Worm (Caenorhabditis elegans): ENCODE measurements around the gene max-1.

Gene max-1

DNA sequence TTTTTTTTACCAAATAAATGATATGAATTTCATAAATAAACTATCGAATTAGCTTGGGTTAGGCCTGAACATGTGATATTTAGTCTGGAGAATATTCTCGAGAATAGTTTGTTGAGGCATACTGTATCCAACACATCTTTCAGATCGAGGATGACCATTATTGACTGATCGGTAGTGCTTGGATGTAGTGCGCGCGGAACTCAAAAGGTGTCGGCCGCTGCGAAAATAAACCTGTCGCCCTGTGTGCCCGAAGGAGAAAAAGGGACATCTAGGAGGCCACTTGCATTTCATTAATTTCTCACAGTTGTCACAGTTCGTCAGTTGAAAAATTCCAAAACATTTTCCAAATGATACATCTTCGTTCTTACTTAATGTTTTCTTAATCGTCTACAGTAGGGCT lies 55.9 kb downstream of the max-1 start:
- TF ChIP-seq sea-1 (GFP tag; conservative IDR thresholded peaks at IDR 0.05) (no peak), aly-1 (tag; optimal IDR thresholded peaks at IDR 0.05) (no peak), tbx-11 (GFP tag; IDR thresholded peaks at IDR 0.05) (no peak), scrt-1 (GFP tag; IDR thresholded peaks at IDR 0.05) (no peak), hmbx-1 (tag; optimal IDR thresholded peaks at IDR 0.05) (no peak), ets-7 (tag; optimal IDR thresholded peaks at IDR 0.05) (no peak), pes-1 (GFP tag; IDR thresholded peaks at IDR 0.05) (no peak), hnd-1 (tag; optimal IDR thresholded peaks at IDR 0.05) (no peak), hmg-4 (GFP tag; optimal IDR thresholded peaks at IDR 0.05) (no peak), tbx-37 (GFP tag; conservative IDR thresholded peaks at IDR 0.05) (no peak), ceh-36 (tag; optimal IDR thresholded peaks at IDR 0.05) (no peak), ceh-13 (GFP tag; optimal IDR thresholded peaks at IDR 0.05) (no peak), F13C5.2 (tag; optimal IDR thresholded peaks at IDR 0.05) (no peak), flt-1 (GFP tag; IDR thresholded peaks at IDR 0.05) (no peak), B0310.2 (tag; optimal IDR thresholded peaks at IDR 0.05) (no peak), ama-1 (optimal IDR thresholded peaks at IDR 0.05) (no peak), tra-4 (tag; optimal IDR thresholded peaks at IDR 0.05) (no peak)

DNA sequence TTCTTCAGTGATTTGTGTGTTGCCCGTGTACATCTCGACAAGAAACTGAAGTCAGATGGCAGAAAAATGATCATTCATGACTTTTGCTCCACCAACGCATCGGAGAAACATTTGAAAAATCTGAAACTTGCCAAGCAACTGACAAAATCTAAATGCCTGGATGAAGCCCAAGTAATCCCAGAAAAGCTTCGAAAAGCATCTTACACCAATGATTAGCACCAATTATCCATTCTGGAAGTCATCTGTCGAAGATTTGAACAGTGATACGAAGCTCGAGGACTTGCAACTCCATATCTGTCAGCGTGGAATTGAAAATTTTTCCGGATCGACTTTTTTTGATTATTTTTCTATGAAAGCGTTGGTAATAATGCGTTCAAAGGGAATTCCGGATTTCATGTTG lies 56.6 kb downstream of the max-1 start:
- TF ChIP-seq hnd-1 (tag; optimal IDR thresholded peaks at IDR 0.05), result no peak
- TF ChIP-seq ama-1 (optimal IDR thresholded peaks at IDR 0.05), result no peak
- no peak for TF ChIP-seq pes-1 (GFP tag; IDR thresholded peaks at IDR 0.05)
- no peak for TF ChIP-seq ets-7 (tag; optimal IDR thresholded peaks at IDR 0.05)
- TF ChIP-seq flt-1 (GFP tag; IDR thresholded peaks at IDR 0.05), result no peak
- no peak for TF ChIP-seq ceh-13 (GFP tag; optimal IDR thresholded peaks at IDR 0.05)
- TF ChIP-seq hmbx-1 (tag; optimal IDR thresholded peaks at IDR 0.05), result no peak
- no peak for TF ChIP-seq ceh-36 (tag; optimal IDR thresholded peaks at IDR 0.05)
- TF ChIP-seq scrt-1 (GFP tag; IDR thresholded peaks at IDR 0.05), result no peak
- TF ChIP-seq hmg-4 (GFP tag; optimal IDR thresholded peaks at IDR 0.05), result no peak
- TF ChIP-seq tra-4 (tag; optimal IDR thresholded peaks at IDR 0.05), result no peak
- TF ChIP-seq tbx-37 (GFP tag; conservative IDR thresholded peaks at IDR 0.05), result no peak
- TF ChIP-seq tbx-11 (GFP tag; IDR thresholded peaks at IDR 0.05), result no peak
- TF ChIP-seq sea-1 (GFP tag; conservative IDR thresholded peaks at IDR 0.05), result no peak
- TF ChIP-seq aly-1 (tag; optimal IDR thresholded peaks at IDR 0.05), result no peak

DNA sequence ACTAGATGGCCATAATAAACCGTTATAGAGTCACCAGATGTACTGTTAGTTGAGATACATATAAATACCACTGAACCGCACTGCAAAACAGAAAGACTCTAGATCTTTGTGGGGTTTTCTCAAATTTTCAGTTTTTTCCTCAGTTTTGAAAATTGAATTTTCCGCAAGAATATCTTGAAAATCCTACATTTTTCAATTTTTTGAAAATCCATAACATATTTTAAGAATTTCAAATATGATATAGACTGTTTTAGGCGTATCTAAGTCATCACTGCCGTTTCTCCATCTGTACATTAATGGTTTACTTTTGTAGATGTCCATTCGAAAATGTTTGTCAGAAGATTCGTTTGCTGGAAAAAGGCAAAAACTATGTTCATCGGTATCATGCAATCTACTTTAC lies 58.2 kb downstream of the max-1 start, which contains the start of gene F42E8.1:
TSS of gene F42E8.1 (plus strand) at position 301 of the 400 bp plus-strand sequence.
- TF ChIP-seq ceh-13 (GFP tag; optimal IDR thresholded peaks at IDR 0.05) (no peak), ets-7 (tag; optimal IDR thresholded peaks at IDR 0.05) (no peak), F13C5.2 (tag; optimal IDR thresholded peaks at IDR 0.05) (no peak), ceh-36 (tag; optimal IDR thresholded peaks at IDR 0.05) (no peak), aly-1 (tag; optimal IDR thresholded peaks at IDR 0.05) (no peak), pes-1 (GFP tag; IDR thresholded peaks at IDR 0.05) (no peak), tbx-11 (GFP tag; IDR thresholded peaks at IDR 0.05) (no peak), hnd-1 (tag; optimal IDR thresholded peaks at IDR 0.05) (no peak), ama-1 (optimal IDR thresholded peaks at IDR 0.05) (no peak), tbx-37 (GFP tag; conservative IDR thresholded peaks at IDR 0.05) (no peak), sea-1 (GFP tag; conservative IDR thresholded peaks at IDR 0.05) (no peak), scrt-1 (GFP tag; IDR thresholded peaks at IDR 0.05) (no peak), flt-1 (GFP tag; IDR thresholded peaks at IDR 0.05) (no peak), hmbx-1 (tag; optimal IDR thresholded peaks at IDR 0.05) (no peak), B0310.2 (tag; optimal IDR thresholded peaks at IDR 0.05) (no peak), tra-4 (tag; optimal IDR thresholded peaks at IDR 0.05) (no peak)

DNA sequence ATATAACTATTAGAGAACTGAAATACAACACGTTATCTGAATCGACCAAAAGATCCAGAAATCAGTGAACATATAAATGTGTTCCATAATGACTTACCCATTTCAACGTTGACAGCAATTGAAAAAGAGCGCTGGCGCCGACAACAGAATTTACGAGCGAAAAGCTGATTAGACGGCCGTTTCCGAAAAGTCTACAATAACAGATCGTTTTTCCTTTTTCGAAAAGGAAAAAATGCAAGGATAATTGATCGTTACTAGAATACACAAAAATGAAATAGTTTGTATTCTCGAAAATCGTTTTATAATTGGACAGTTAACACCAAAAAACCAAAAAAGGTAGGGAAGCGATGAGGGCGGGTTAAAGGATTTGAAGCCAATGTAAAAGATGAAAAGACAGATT lies 66.4 kb downstream of the max-1 start, which contains the start of gene srr-1:
TSS of gene srr-1 (minus strand) at position 101 of the 400 bp plus-strand sequence.
- TF ChIP-seq ceh-36 (tag; optimal IDR thresholded peaks at IDR 0.05) (no peak), tra-4 (tag; optimal IDR thresholded peaks at IDR 0.05) (no peak), hnd-1 (tag; optimal IDR thresholded peaks at IDR 0.05) (no peak), F13C5.2 (tag; optimal IDR thresholded peaks at IDR 0.05) (no peak), B0310.2 (tag; optimal IDR thresholded peaks at IDR 0.05) (no peak), sea-1 (GFP tag; conservative IDR thresholded peaks at IDR 0.05) (no peak), scrt-1 (GFP tag; IDR thresholded peaks at IDR 0.05) (no peak), pes-1 (GFP tag; IDR thresholded peaks at IDR 0.05) (no peak), ceh-13 (GFP tag; optimal IDR thresholded peaks at IDR 0.05) (no peak), aly-1 (tag; optimal IDR thresholded peaks at IDR 0.05) (no peak), tbx-37 (GFP tag; conservative IDR thresholded peaks at IDR 0.05) (no peak), ama-1 (optimal IDR thresholded peaks at IDR 0.05) (no peak)

DNA sequence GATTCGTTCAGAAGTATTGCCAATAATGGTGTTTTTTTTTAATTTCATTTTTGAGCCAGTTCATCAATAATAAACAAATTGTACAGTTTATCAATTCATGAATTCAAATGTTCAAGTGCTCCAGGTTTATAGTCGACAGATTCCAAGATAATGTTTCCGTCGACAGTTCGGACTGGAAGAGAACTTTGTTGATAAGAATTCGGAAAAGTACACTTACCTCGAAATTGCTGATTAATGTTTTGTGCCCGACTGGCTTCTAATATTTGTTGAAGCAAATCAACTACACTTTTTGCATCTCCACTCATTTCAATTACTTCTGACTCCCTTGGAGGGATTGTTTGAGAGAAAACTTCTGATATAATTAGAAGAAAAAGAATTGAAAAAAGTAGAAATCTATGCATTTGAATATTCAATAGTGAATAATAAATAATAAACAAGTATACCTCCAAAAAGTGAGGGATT lies 70.8 kb downstream of the max-1 start, which contains the start of gene W07G4.8:
TSS of gene W07G4.8 (minus strand) at position 412 of the 462 bp plus-strand sequence.
- TF ChIP-seq hnd-1 (tag; optimal IDR thresholded peaks at IDR 0.05) (no peak), scrt-1 (GFP tag; IDR thresholded peaks at IDR 0.05) (no peak), tbx-37 (GFP tag; conservative IDR thresholded peaks at IDR 0.05) (no peak), pes-1 (GFP tag; IDR thresholded peaks at IDR 0.05) (no peak), ceh-13 (GFP tag; optimal IDR thresholded peaks at IDR 0.05) (no peak), ets-7 (tag; optimal IDR thresholded peaks at IDR 0.05) (no peak), hmg-4 (GFP tag; optimal IDR thresholded peaks at IDR 0.05) (no peak), hmbx-1 (tag; optimal IDR thresholded peaks at IDR 0.05) (no peak), F13C5.2 (tag; optimal IDR thresholded peaks at IDR 0.05) (no peak), ceh-36 (tag; optimal IDR thresholded peaks at IDR 0.05) (no peak), ama-1 (optimal IDR thresholded peaks at IDR 0.05) (no peak), sea-1 (GFP tag; conservative IDR thresholded peaks at IDR 0.05) (no peak)
